Worm (Caenorhabditis elegans) whole organism, L4 larva: ENCODE measurements around the gene aptf-4.
A peak's percentile ranks its signal among the peaks of the same experiment; 100 is the strongest.

Experiments
- Y105C5A.15 ChIP-seq: fragments of 200-800 bp; sonication (Bioruptor generic); IDR thresholded peaks from 2 replicates; pipeline ENCODE4 v1.3.6; 2022; ENCODE audit warnings: missing genetic modification characterization, missing compliant biosample characterization
- aha-1 ChIP-seq: fragments of 150-350 bp; peaks from one replicate; lab custom pipeline; 2014; ENCODE audit warnings: missing biosample characterization, missing genetic modification characterization
- daf-16 ChIP-seq, 3 experiments: sonication (generic microtip); optimal IDR thresholded peaks; 2 replicates each; lab custom pipeline; 2016 to 2017; ENCODE audit warnings: missing genetic modification characterization in 3 of 3, missing genetic modification reagents in 3 of 3, mild to moderate bottlenecking in 2 of 3, missing compliant biosample characterization in 2 of 3, missing biosample characterization in 1 of 3, moderate library complexity in 1 of 3
- dmd-6 ChIP-seq: fragments of 200-800 bp; sonication (Bioruptor generic); IDR thresholded peaks from 2 replicates; pipeline ENCODE4 v1.3.6; 2022; ENCODE audit warnings: missing genetic modification reagents, missing genetic modification characterization, missing compliant biosample characterization
- dve-1 ChIP-seq: sonication (generic microtip); optimal IDR thresholded peaks from 2 replicates; lab custom pipeline; 2017; ENCODE audit warnings: antibody characterized with exemption, mild to moderate bottlenecking, missing genetic modification characterization, missing compliant biosample characterization; ENCODE audit not compliant: insufficient read depth
- fkh-10 ChIP-seq: fragments of 150-350 bp; optimal IDR thresholded peaks from 2 replicates; lab custom pipeline; 2014; ENCODE audit warnings: missing biosample characterization, missing genetic modification reagents, missing genetic modification characterization
- hlh-11 ChIP-seq: fragments of 200-800 bp; sonication (Bioruptor generic); optimal IDR thresholded peaks from 2 replicates; lab custom pipeline; 2018; ENCODE audit warnings: mild to moderate bottlenecking, missing genetic modification characterization, missing compliant biosample characterization
- hlh-30 ChIP-seq: sonication (generic microtip); optimal IDR thresholded peaks from 2 replicates; lab custom pipeline; 2017; ENCODE audit warnings: antibody characterized with exemption, mild to moderate bottlenecking, missing genetic modification characterization, missing compliant biosample characterization; ENCODE audit not compliant: insufficient read depth
- hmg-1.1 ChIP-seq: fragments of 200-800 bp; sonication (Bioruptor generic); IDR thresholded peaks from 2 replicates; pipeline ENCODE4 v1.3.6; 2022; ENCODE audit warnings: missing genetic modification reagents, missing genetic modification characterization, missing compliant biosample characterization
- lim-7 ChIP-seq: fragments of 200-800 bp; sonication (Bioruptor generic); IDR thresholded peaks from 2 replicates; pipeline ENCODE4 v1.3.6; 2022; ENCODE audit warnings: missing genetic modification characterization, missing compliant biosample characterization
- lin-1 ChIP-seq: fragments of 200-800 bp; sonication (Bioruptor generic); IDR thresholded peaks from 2 replicates; pipeline ENCODE4 v1.3.6; 2022; ENCODE audit warnings: missing genetic modification reagents, missing genetic modification characterization, missing compliant biosample characterization
- lin-13 ChIP-seq: fragments of 150-350 bp; optimal IDR thresholded peaks from 2 replicates; lab custom pipeline; 2014; ENCODE audit warnings: missing biosample characterization, missing genetic modification reagents, missing genetic modification characterization
- lin-29 ChIP-seq: fragments of 200-800 bp; sonication (Bioruptor generic); IDR thresholded peaks from 2 replicates; pipeline ENCODE4 v1.3.6; 2022; ENCODE audit warnings: missing genetic modification reagents, missing genetic modification characterization, missing compliant biosample characterization
- madf-9 ChIP-seq: fragments of 200-800 bp; sonication (Bioruptor generic); conservative IDR thresholded peaks from 2 replicates; pipeline ENCODE4 v1.3.6; 2022; ENCODE audit warnings: missing genetic modification reagents, missing genetic modification characterization, missing compliant biosample characterization
- mdl-1 ChIP-seq, 2 experiments: fragments of 150-350 bp in 1 of 2; sonication (generic microtip) in 1 of 2; optimal IDR thresholded peaks; 2 replicates each; lab custom pipeline; 2014 to 2017; ENCODE audit warnings: missing biosample characterization in 2 of 2, missing genetic modification characterization in 2 of 2
- mep-1 ChIP-seq: fragments of 150-350 bp; sonication (generic microtip); optimal IDR thresholded peaks from 3 replicates; lab custom pipeline; 2014; ENCODE audit warnings: missing biosample characterization, missing genetic modification characterization
- mxl-3 ChIP-seq: fragments of 200-800 bp; sonication (Bioruptor generic); optimal IDR thresholded peaks from 2 replicates; lab custom pipeline; 2018; ENCODE audit warnings: mild to moderate bottlenecking, missing genetic modification characterization, missing compliant biosample characterization
- nhr-25 ChIP-seq: sonication (generic microtip); optimal IDR thresholded peaks from 2 replicates; lab custom pipeline; 2017; ENCODE audit warnings: missing genetic modification characterization, mild to moderate bottlenecking, missing compliant biosample characterization, antibody characterized with exemption, moderate library complexity, borderline replicate concordance; ENCODE audit not compliant: insufficient read depth
- nhr-28 ChIP-seq: fragments of 150-350 bp; optimal IDR thresholded peaks from 2 replicates; lab custom pipeline; 2014; ENCODE audit warnings: missing biosample characterization, missing genetic modification characterization
- nhr-41 ChIP-seq: fragments of 200-800 bp; sonication (Bioruptor generic); IDR thresholded peaks from 2 replicates; pipeline ENCODE4 v1.3.6; 2022; ENCODE audit warnings: missing genetic modification reagents, missing genetic modification characterization, missing compliant biosample characterization
- nhr-42 ChIP-seq: fragments of 200-800 bp; sonication (Bioruptor generic); IDR thresholded peaks from 2 replicates; pipeline ENCODE4 v1.3.6; 2022; ENCODE audit warnings: missing genetic modification characterization, missing compliant biosample characterization
- nhr-48 ChIP-seq: sonication (generic microtip); optimal IDR thresholded peaks from 2 replicates; lab custom pipeline; 2016; ENCODE audit warnings: mild to moderate bottlenecking, missing genetic modification characterization, missing compliant biosample characterization
- nhr-6 ChIP-seq: fragments of 150-350 bp; optimal IDR thresholded peaks from 2 replicates; lab custom pipeline; 2014; ENCODE audit warnings: missing biosample characterization, missing genetic modification characterization
- nhr-76 ChIP-seq: fragments of 150-350 bp; optimal IDR thresholded peaks from 2 replicates; lab custom pipeline; 2014; ENCODE audit warnings: missing biosample characterization, missing genetic modification characterization
- nhr-77 ChIP-seq: fragments of 150-350 bp; optimal IDR thresholded peaks from 2 replicates; lab custom pipeline; 2014; ENCODE audit warnings: missing biosample characterization, missing genetic modification characterization
- pha-4 ChIP-seq, 2 experiments: fragments of 150-350 bp in 1 of 2; fragments of 200-800 bp in 1 of 2; sonication (Bioruptor generic) in 1 of 2; IDR thresholded peaks in 1 of 2; optimal IDR thresholded peaks in 1 of 2; 2 replicates each; pipeline versions ENCODE4 v1.3.6 to Lab custom; 2014 to 2022; ENCODE audit warnings: missing genetic modification characterization in 2 of 2, missing genetic modification reagents in 2 of 2, missing biosample characterization in 1 of 2, missing compliant biosample characterization in 1 of 2
- php-3 ChIP-seq: fragments of 200-800 bp; sonication (Bioruptor generic); IDR thresholded peaks from 2 replicates; pipeline ENCODE4 v1.3.6; 2022; ENCODE audit warnings: missing genetic modification reagents, missing genetic modification characterization, missing compliant biosample characterization
- pqm-1 ChIP-seq: sonication (generic microtip); optimal IDR thresholded peaks from 2 replicates; lab custom pipeline; 2017; ENCODE audit warnings: missing biosample characterization, missing genetic modification characterization
- saeg-2 ChIP-seq: fragments of 200-800 bp; sonication (Bioruptor generic); IDR thresholded peaks from 2 replicates; pipeline ENCODE4 v1.3.6; 2022; ENCODE audit warnings: missing genetic modification reagents, missing genetic modification characterization, missing compliant biosample characterization
- sdz-12 ChIP-seq: fragments of 200-800 bp; sonication (Bioruptor generic); optimal IDR thresholded peaks from 2 replicates; lab custom pipeline; 2018; ENCODE audit warnings: mild to moderate bottlenecking, missing genetic modification characterization, missing compliant biosample characterization
- set-16 ChIP-seq: fragments of 200-800 bp; sonication (Bioruptor generic); IDR thresholded peaks from 2 replicates; pipeline ENCODE4 v1.3.6; 2022; ENCODE audit warnings: missing genetic modification reagents, missing genetic modification characterization, missing compliant biosample characterization
- snpc-4 ChIP-seq: fragments of 150-350 bp; optimal IDR thresholded peaks from 2 replicates; lab custom pipeline; 2014; ENCODE audit warnings: missing biosample characterization, missing genetic modification characterization
- tra-1 ChIP-seq: fragments of 200-800 bp; sonication (Bioruptor generic); IDR thresholded peaks from 2 replicates; pipeline ENCODE4 v1.3.6; 2022; ENCODE audit warnings: missing genetic modification reagents, missing genetic modification characterization, missing compliant biosample characterization
- unc-62 ChIP-seq, 3 experiments: fragments of 150-350 bp in 1 of 3; sonication (generic microtip); optimal IDR thresholded peaks in 2 of 3; peaks in 1 of 3; 1 replicate in 1 of 3; 2 replicates in 2 of 3; lab custom pipeline; 2014 to 2017; ENCODE audit warnings: missing biosample characterization in 3 of 3, missing genetic modification characterization in 3 of 3, missing genetic modification reagents in 3 of 3, missing genotype in 1 of 3

The aptf-4 gene

DNA sequence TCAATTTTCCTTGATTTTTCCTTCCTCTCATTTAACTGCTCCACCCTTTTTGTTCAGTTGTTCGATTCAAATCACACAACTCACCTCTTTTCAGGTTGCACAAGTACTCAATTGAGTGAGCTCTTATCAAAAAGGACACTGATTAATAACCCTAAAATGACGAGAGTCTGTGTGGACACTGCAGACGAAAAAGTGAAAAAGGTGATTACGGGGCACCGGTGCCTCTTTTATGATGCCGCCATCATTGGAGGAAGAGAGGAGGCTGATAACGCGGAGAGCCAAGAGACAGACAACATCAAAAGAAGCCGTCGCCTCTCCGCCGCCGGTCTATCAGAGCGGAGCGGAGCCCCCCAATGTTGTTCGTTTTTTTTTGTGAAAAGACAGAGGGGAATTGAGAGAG, 34.4 kb downstream of the aptf-4 start, which contains the start of gene sptf-2:
Gene sptf-2, plus strand, starts transcription at position 297 of the 400 bp plus-strand sequence.
- TF ChIP-seq nhr-25 (no peak), lim-7 (no peak), lin-1 (GFP tag; lab: Robert Waterston, UW) (no peak; the same call in 1 of the 2 replicates), nhr-28 (tag; lab: Kevin White, UChicago) (peak; percentile 92), sdz-12 (GFP tag; lab: Kevin White, UChicago) (no peak), aha-1 (peak; percentile 50), dmd-6 (peak; percentile 84), mep-1 (no peak), lin-29 (GFP tag; lab: Robert Waterston, UW) (no peak), set-16 (no peak; the same call in 1 of the 2 replicates), hlh-11 (tag; lab: Kevin White, UChicago) (peak; percentile 87), pqm-1 (tag; lab: Kevin White, UChicago) (peak; percentile 97), tra-1 (GFP tag; lab: Robert Waterston, UW) (peak; percentile 86), daf-16 (GFP tag; optimal IDR thresholded peaks at IDR 0.05; lab: Kevin White, UChicago) (peak in 1 of 2 experiments; percentile 7), daf-16 (tag; optimal IDR thresholded peaks at IDR 0.05; lab: Kevin White, UChicago) (peak; percentile 85), dve-1 (peak; percentile 79), nhr-6 (tag; lab: Kevin White, UChicago) (peak; percentile 59), mdl-1 (tag; optimal IDR thresholded peaks at IDR 0.05; lab: Kevin White, UChicago) (no peak), Y105C5A.15 (GFP tag; lab: Robert Waterston, UW) (no peak), mxl-3 (peak; percentile 52), nhr-77 (peak; percentile 76), pha-4 (GFP tag; IDR thresholded peaks at IDR 0.05; lab: Robert Waterston, UW) (peak; percentile 34; the same call in 1 of the 2 replicates), pha-4 (tag; optimal IDR thresholded peaks at IDR 0.05; lab: Kevin White, UChicago) (no peak), nhr-42 (GFP tag; lab: Robert Waterston, UW) (no peak), nhr-41 (peak; percentile 64; the same call in 1 of the 2 replicates), lin-13 (GFP tag; lab: Kevin White, UChicago) (no peak), hmg-1.1 (GFP tag; lab: Robert Waterston, UW) (no peak), nhr-48 (tag; lab: Kevin White, UChicago) (peak; percentile 21), php-3 (peak; percentile 97), nhr-76 (tag; lab: Kevin White, UChicago) (no peak), madf-9 (no peak)

DNA sequence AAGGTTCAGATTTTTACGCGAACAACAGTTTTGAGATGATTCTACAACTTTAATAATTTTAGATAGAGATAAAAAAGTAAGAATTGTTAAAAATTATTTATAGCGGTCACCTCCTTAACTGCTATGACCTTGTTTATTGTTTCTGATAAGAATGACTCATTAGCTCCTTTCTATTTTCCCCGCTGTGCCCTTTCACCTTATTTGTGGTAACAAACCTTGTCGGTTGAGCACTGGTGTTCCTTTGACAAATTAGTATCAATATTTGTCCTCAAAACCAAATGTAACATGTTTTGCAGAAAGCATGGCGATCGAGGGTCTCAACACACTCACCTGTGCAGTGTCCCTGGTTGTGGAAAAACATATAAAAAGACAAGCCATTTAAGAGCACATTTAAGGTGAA, 35.8 kb downstream of the aptf-4 start:
- peak in 1 of 2 experiments; percentile 78 for TF ChIP-seq unc-62 (GFP tag; optimal IDR thresholded peaks at IDR 0.05 in 1 of 2; lab: Kevin White, UChicago)
- no peak for TF ChIP-seq unc-62 (tag; optimal IDR thresholded peaks at IDR 0.05; lab: Kevin White, UChicago)
- TF ChIP-seq saeg-2 (GFP tag; lab: Robert Waterston, UW): no peak

DNA sequence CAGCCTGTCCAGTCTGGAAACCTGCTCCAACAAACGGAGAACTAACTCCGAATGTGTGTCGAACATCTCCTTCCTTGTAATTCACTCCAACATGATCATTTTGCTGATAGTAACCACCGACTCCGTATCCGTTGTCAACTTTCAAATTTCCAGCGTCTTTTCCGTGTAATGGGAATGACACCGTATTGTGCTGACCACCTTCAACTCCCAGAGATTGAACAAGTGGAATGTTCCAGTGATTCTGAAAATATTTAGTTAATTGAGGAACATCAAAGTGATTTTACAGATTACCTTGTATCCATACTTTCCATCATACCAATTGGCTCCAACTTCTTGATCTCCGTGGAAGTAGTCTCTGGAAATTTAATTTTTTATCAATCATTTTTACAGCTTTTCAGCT, 37.1 kb downstream of the aptf-4 start:
- TF ChIP-seq nhr-28 (tag; lab: Kevin White, UChicago) (no peak), aha-1 (peak; percentile 93)

DNA sequence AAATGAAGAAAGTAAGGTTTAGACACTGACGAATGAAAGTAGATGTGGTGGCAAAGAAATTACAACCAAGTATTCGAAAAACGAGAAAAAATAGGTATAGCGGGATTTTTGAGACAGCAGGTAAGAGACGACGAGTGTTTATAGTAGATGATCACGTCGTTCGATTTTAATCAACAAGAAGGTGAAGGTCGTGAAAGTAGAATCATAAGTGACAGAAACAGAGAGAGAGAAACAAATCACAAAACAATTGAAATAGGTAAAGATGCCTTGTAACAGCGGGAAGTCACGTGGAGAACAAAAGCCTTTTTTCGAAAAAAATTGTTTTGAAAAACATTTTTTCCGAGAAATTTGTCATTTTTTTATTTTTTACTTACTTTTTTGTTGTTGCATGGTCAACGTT, 39.3 kb downstream of the aptf-4 start, which contains the start of gene T22C8.6:
Gene T22C8.6, minus strand, starts transcription at position 194 of the 400 bp plus-strand sequence.
- TF ChIP-seq mxl-3: peak; percentile 5
- no peak for TF ChIP-seq snpc-4 (tag; lab: Kevin White, UChicago)
- peak; percentile 45 for TF ChIP-seq hlh-30 (tag; lab: Kevin White, UChicago)
- no peak for TF ChIP-seq set-16
- peak; percentile 16 for TF ChIP-seq nhr-28 (tag; lab: Kevin White, UChicago)
- TF ChIP-seq php-3: no peak
- TF ChIP-seq fkh-10 (GFP tag; lab: Kevin White, UChicago): no peak
